Worm (Caenorhabditis elegans) whole organism, L1 larva: ENCODE measurements around the gene pezo-1.
"Not testable (repeated sequence)": the region's sequence is repeated elsewhere in the genome, so short reads cannot be mapped to it uniquely, and the experiment has no call there.

Experiments used
- C04F5.9 ChIP-seq: sonication (generic microtip); optimal IDR thresholded peaks from 2 replicates; lab custom pipeline; 2016; ENCODE audit warnings: missing genetic modification characterization, missing compliant biosample characterization
- C16A3.4 ChIP-seq: fragments of 150-350 bp; optimal IDR thresholded peaks from 2 replicates; lab custom pipeline; 2014; ENCODE audit warnings: missing biosample characterization, missing genetic modification characterization
- F16B12.6 ChIP-seq: fragments of 150-350 bp; optimal IDR thresholded peaks from 2 replicates; lab custom pipeline; 2014; ENCODE audit warnings: missing biosample characterization, missing genetic modification characterization
- aly-2 ChIP-seq: fragments of 150-350 bp; optimal IDR thresholded peaks from 2 replicates; lab custom pipeline; 2014; ENCODE audit warnings: missing biosample characterization, missing genetic modification characterization
- blmp-1 ChIP-seq: fragments of 150-350 bp; optimal IDR thresholded peaks from 2 replicates; lab custom pipeline; 2014; ENCODE audit warnings: missing biosample characterization, missing genetic modification characterization
- ceh-90 ChIP-seq: sonication (generic microtip); optimal IDR thresholded peaks from 2 replicates; lab custom pipeline; 2016; ENCODE audit warnings: missing genetic modification characterization, missing compliant biosample characterization
- efl-1 ChIP-seq, 4 experiments: fragments of 150-350 bp; optimal IDR thresholded peaks in 3 of 4; peaks in 1 of 4; 1 replicate in 1 of 4; 2 replicates in 3 of 4; lab custom pipeline; 2014; ENCODE audit warnings: missing biosample characterization in 2 of 4, missing genetic modification characterization in 2 of 4, missing genetic modification reagents in 2 of 4
- egl-13 ChIP-seq: sonication (generic microtip); optimal IDR thresholded peaks from 2 replicates; lab custom pipeline; 2016; ENCODE audit warnings: missing genotype, missing genetic modification reagents, missing genetic modification characterization, missing compliant biosample characterization
- elt-2 ChIP-seq: sonication (generic microtip); optimal IDR thresholded peaks from 2 replicates; lab custom pipeline; 2016; ENCODE audit warnings: missing genetic modification characterization, mild to moderate bottlenecking, inconsistent platforms, missing compliant biosample characterization, missing genetic modification reagents
- ets-5 ChIP-seq: fragments of 200-800 bp; sonication (Bioruptor generic); IDR thresholded peaks from 2 replicates; pipeline ENCODE4 v1.3.6; 2022; ENCODE audit warnings: missing genetic modification characterization, missing compliant biosample characterization
- fkh-8 ChIP-seq: sonication (generic microtip); optimal IDR thresholded peaks from 2 replicates; lab custom pipeline; 2016; ENCODE audit warnings: mild to moderate bottlenecking, missing genetic modification characterization, missing compliant biosample characterization
- fos-1 ChIP-seq: fragments of 150-350 bp; optimal IDR thresholded peaks from 2 replicates; lab custom pipeline; 2014; ENCODE audit warnings: missing biosample characterization, missing genetic modification characterization
- hlh-4 ChIP-seq: sonication (generic microtip); optimal IDR thresholded peaks from 2 replicates; lab custom pipeline; 2016; ENCODE audit warnings: mild to moderate bottlenecking, missing genetic modification characterization, missing compliant biosample characterization
- irx-1 ChIP-seq: sonication (generic microtip); optimal IDR thresholded peaks from 2 replicates; lab custom pipeline; 2016; ENCODE audit warnings: missing genetic modification characterization, missing compliant biosample characterization
- lin-35 ChIP-seq, 2 experiments: fragments of 150-350 bp; optimal IDR thresholded peaks; 2 replicates each; lab custom pipeline; 2014; ENCODE audit warnings: missing biosample characterization in 2 of 2, missing genetic modification characterization in 2 of 2, missing genetic modification reagents in 2 of 2
- mab-9 ChIP-seq: fragments of 200-800 bp; sonication (Bioruptor generic); IDR thresholded peaks from 2 replicates; pipeline ENCODE4 v1.3.6; 2022; ENCODE audit warnings: missing genetic modification reagents, missing genetic modification characterization, missing compliant biosample characterization
- mdl-1 ChIP-seq, 2 experiments: fragments of 150-350 bp; optimal IDR thresholded peaks; 2 replicates each; lab custom pipeline; 2014 to 2017; ENCODE audit warnings: missing biosample characterization in 2 of 2, missing genetic modification characterization in 2 of 2, inconsistent platforms in 1 of 2
- mef-2 ChIP-seq: fragments of 150-350 bp; optimal IDR thresholded peaks from 2 replicates; lab custom pipeline; 2014; ENCODE audit warnings: missing biosample characterization, missing genetic modification characterization
- nhr-11 ChIP-seq: fragments of 150-350 bp; optimal IDR thresholded peaks from 2 replicates; lab custom pipeline; 2014; ENCODE audit warnings: missing biosample characterization, missing genetic modification characterization
- nhr-20 ChIP-seq: sonication (generic microtip); optimal IDR thresholded peaks from 2 replicates; lab custom pipeline; 2016; ENCODE audit warnings: mild to moderate bottlenecking, missing genetic modification characterization, missing compliant biosample characterization
- nhr-76 ChIP-seq: sonication (generic microtip); optimal IDR thresholded peaks from 2 replicates; lab custom pipeline; 2017; ENCODE audit warnings: missing biosample characterization, missing genetic modification characterization
- nhr-90 ChIP-seq: sonication (generic microtip); optimal IDR thresholded peaks from 2 replicates; lab custom pipeline; 2016; ENCODE audit warnings: mild to moderate bottlenecking, missing genetic modification characterization, missing compliant biosample characterization; ENCODE audit not compliant: poor library complexity
- pag-3 ChIP-seq: sonication (generic microtip); optimal IDR thresholded peaks from 2 replicates; lab custom pipeline; 2017; ENCODE audit warnings: missing genetic modification characterization, mild to moderate bottlenecking, missing compliant biosample characterization, antibody characterized with exemption, borderline replicate concordance; ENCODE audit not compliant: insufficient read depth
- pax-3 ChIP-seq: fragments of 200-800 bp; sonication (Bioruptor generic); optimal IDR thresholded peaks from 2 replicates; lab custom pipeline; 2018; ENCODE audit warnings: mild to moderate bottlenecking, missing genetic modification characterization, moderate library complexity, missing compliant biosample characterization
- rnt-1 ChIP-seq: sonication (generic microtip); optimal IDR thresholded peaks from 2 replicates; lab custom pipeline; 2016; ENCODE audit warnings: mild to moderate bottlenecking, missing genetic modification characterization, moderate library complexity, missing compliant biosample characterization
- snu-23 ChIP-seq: sonication (generic microtip); optimal IDR thresholded peaks from 2 replicates; lab custom pipeline; 2016; ENCODE audit warnings: missing genetic modification characterization, missing compliant biosample characterization
- sox-4 ChIP-seq: sonication (generic microtip); optimal IDR thresholded peaks from 2 replicates; lab custom pipeline; 2016; ENCODE audit warnings: missing genetic modification characterization, missing compliant biosample characterization
- swsn-7 ChIP-seq: sonication (generic microtip); optimal IDR thresholded peaks from 2 replicates; lab custom pipeline; 2016; ENCODE audit warnings: missing genetic modification characterization, missing compliant biosample characterization
- unc-130 ChIP-seq: fragments of 150-350 bp; optimal IDR thresholded peaks from 2 replicates; lab custom pipeline; 2017; ENCODE audit warnings: missing biosample characterization, missing genetic modification characterization, inconsistent platforms
- unc-30 ChIP-seq: sonication (generic microtip); optimal IDR thresholded peaks from 2 replicates; lab custom pipeline; 2017; ENCODE audit warnings: missing biosample characterization, missing genetic modification characterization
- unc-86 ChIP-seq: sonication (generic microtip); optimal IDR thresholded peaks from 2 replicates; lab custom pipeline; 2016; ENCODE audit warnings: missing genetic modification characterization, missing compliant biosample characterization
- ztf-4 ChIP-seq: fragments of 150-350 bp; optimal IDR thresholded peaks from 2 replicates; lab custom pipeline; 2014; ENCODE audit warnings: missing biosample characterization, missing genetic modification characterization

pezo-1 gene

ce11 chrIV:9316068-9316681 lies 50.1 kb downstream of the pezo-1 start, which contains the start of the genes F49C12.9 and rpn-7 (continued):
- TF ChIP-seq nhr-11 (tag; lab: Kevin White, UChicago) = no peak
- no peak for TF ChIP-seq aly-2 (tag; lab: Kevin White, UChicago)
- TF ChIP-seq ztf-4 (tag; lab: Kevin White, UChicago) = no peak
- no peak for TF ChIP-seq ceh-90 (tag; lab: Kevin White, UChicago)
- TF ChIP-seq F16B12.6 (tag; lab: Kevin White, UChicago) = no peak

ce11 chrIV:9312827-9313226 lies 53.5 kb downstream of the pezo-1 start, which contains the start of gene F49C12.7:
Gene F49C12.7 (minus strand): TSS chrIV:9312927.
- TF ChIP-seq pag-3; snu-23; mdl-1 (tag; optimal IDR thresholded peaks at IDR 0.05; lab: Kevin White, UChicago): not testable (repeated sequence)

- peak; percentile 90 for TF ChIP-seq elt-2 (tag; lab: Kevin White, UChicago)
- TF ChIP-seq hlh-4 (tag; lab: Kevin White, UChicago) = no peak
- TF ChIP-seq irx-1 (tag; lab: Kevin White, UChicago) = no peak
- no peak for TF ChIP-seq fkh-8 (tag; lab: Kevin White, UChicago)
- no peak for TF ChIP-seq nhr-76
- peak; percentile 7 for TF ChIP-seq nhr-20 (tag; lab: Kevin White, UChicago)
- TF ChIP-seq rnt-1 = no peak
- TF ChIP-seq unc-130 (tag; lab: Kevin White, UChicago) = no peak
- TF ChIP-seq efl-1 (optimal IDR thresholded peaks at IDR 0.05; lab: Kevin White, UChicago) = no peak
- peak in 1 of 2 experiments; percentile 75 for TF ChIP-seq efl-1 (GFP tag; optimal IDR thresholded peaks at IDR 0.05 in 1 of 2; lab: Kevin White, UChicago)
- TF ChIP-seq swsn-7 (tag; lab: Kevin White, UChicago) = no peak
- TF ChIP-seq C16A3.4 = no peak
- TF ChIP-seq mef-2 (tag; lab: Kevin White, UChicago) = no peak
- TF ChIP-seq pax-3 (tag; lab: Kevin White, UChicago) = no peak
- TF ChIP-seq lin-35 (GFP tag; optimal IDR thresholded peaks at IDR 0.05; lab: Kevin White, UChicago) = no peak
Measured at ce11 chrIV:9310935-9311566, 55.3 kb downstream of the pezo-1 start.

- no peak for TF ChIP-seq unc-30 (tag; lab: Kevin White, UChicago)
- no peak for TF ChIP-seq sox-4 (tag; lab: Kevin White, UChicago)
- no peak for TF ChIP-seq ceh-90 (tag; lab: Kevin White, UChicago)
- no peak for TF ChIP-seq pag-3
Measured at ce11 chrIV:9308975-9309374, 57.3 kb downstream of the pezo-1 start, which contains the start of gene F49C12.6. Gene F49C12.6 (minus strand): TSS chrIV:9309075.

ce11 chrIV:9304617-9305016 lies 61.7 kb downstream of the pezo-1 start, which contains the start of gene F49C12.5:
Gene F49C12.5 (plus strand): TSS chrIV:9304917.
- TF ChIP-seq ets-5 (GFP tag; lab: Robert Waterston, UW) = no peak
- TF ChIP-seq mab-9 (GFP tag; lab: Robert Waterston, UW) = no peak
- TF ChIP-seq egl-13 (tag; lab: Kevin White, UChicago) = no peak
- TF ChIP-seq fos-1 (tag; lab: Kevin White, UChicago) = no peak
- TF ChIP-seq C04F5.9 (tag; lab: Kevin White, UChicago) = no peak
- TF ChIP-seq unc-86 (tag; lab: Kevin White, UChicago) = no peak
- no peak for TF ChIP-seq blmp-1 (tag; lab: Kevin White, UChicago)
- no peak for TF ChIP-seq nhr-90
